Fruit fly (Drosophila melanogaster): ENCODE measurements around the gene spict.

spict gene

dm6 chr2L:12750060-12750459 lies 45.5 kb downstream of the spict start (continued):
- TF ChIP-seq CG30403 (GFP tag; optimal IDR thresholded peaks at IDR 0.05) (no peak), Tbp (GFP tag; optimal IDR thresholded peaks at IDR 0.05) (no peak), gro (GFP tag; optimal IDR thresholded peaks at IDR 0.05) (no peak), CG15479 (GFP tag; optimal IDR thresholded peaks at IDR 0.05) (no peak), CG11247 (GFP tag; IDR thresholded peaks at IDR 0.05) (no peak), Oaz (GFP tag; IDR thresholded peaks at IDR 0.05) (no peak), CG17186 (GFP tag; optimal IDR thresholded peaks at IDR 0.05) (no peak), Jarid2 (GFP tag; optimal IDR thresholded peaks at IDR 0.05) (no peak), CG2199 (GFP tag; IDR thresholded peaks at IDR 0.05) (no peak), Antp (GFP tag; optimal IDR thresholded peaks at IDR 0.05) (no peak), kay (GFP tag; optimal IDR thresholded peaks at IDR 0.05) (no peak), yki (optimal IDR thresholded peaks at IDR 0.05) (no peak), gce (GFP tag; IDR thresholded peaks at IDR 0.05) (no peak), stwl (tag; optimal IDR thresholded peaks at IDR 0.05) (no peak), gsb (GFP tag; IDR thresholded peaks at IDR 0.05) (no peak), CG1602 (GFP tag; optimal IDR thresholded peaks at IDR 0.05) (no peak), CG14965 (GFP tag; optimal IDR thresholded peaks at IDR 0.05; ENCODE audit: borderline replicate concordance) (no peak), CG8944 (GFP tag; optimal IDR thresholded peaks at IDR 0.05) (no peak), wek (GFP tag; optimal IDR thresholded peaks at IDR 0.05) (no peak), Kr (GFP tag; optimal IDR thresholded peaks at IDR 0.05) (no peak), CG8388 (GFP tag; optimal IDR thresholded peaks at IDR 0.05) (no peak), Nf-YA (GFP tag; IDR thresholded peaks at IDR 0.05) (no peak), Asciz (GFP tag; optimal IDR thresholded peaks at IDR 0.05) (no peak), Fer2 (tag; optimal IDR thresholded peaks at IDR 0.05) (no peak), nau (GFP tag; optimal IDR thresholded peaks at IDR 0.05) (no peak), shn (GFP tag; optimal IDR thresholded peaks at IDR 0.05) (no peak), NfI (GFP tag; optimal IDR thresholded peaks at IDR 0.05) (no peak), ATbp (GFP tag; optimal IDR thresholded peaks at IDR 0.05) (no peak), CG12391 (tag; optimal IDR thresholded peaks at IDR 0.05) (peak; percentile 16), unpg (GFP tag; optimal IDR thresholded peaks at IDR 0.05) (peak; percentile 10), CG3281 (GFP tag; optimal IDR thresholded peaks at IDR 0.05) (no peak), CG9932 (GFP tag; IDR thresholded peaks at IDR 0.05) (no peak), lov (optimal IDR thresholded peaks at IDR 0.05) (no peak), lov (GFP tag; IDR thresholded peaks at IDR 0.05) (no peak), chinmo (GFP tag; IDR thresholded peaks at IDR 0.05; ENCODE audit: partially characterized antibody) (no peak), CG14050 (GFP tag; IDR thresholded peaks at IDR 0.05) (no peak), Gsc (GFP tag; IDR thresholded peaks at IDR 0.05) (no peak), Ada2b (GFP tag; IDR thresholded peaks at IDR 0.05) (peak; percentile 21; the same call in 1 of the 2 replicates), caup (GFP tag; optimal IDR thresholded peaks at IDR 0.05; ENCODE audit: severe bottlenecking) (no peak), btn (GFP tag; optimal IDR thresholded peaks at IDR 0.05) (no peak), CG10654 (GFP tag; optimal IDR thresholded peaks at IDR 0.05) (no peak), Drgx (GFP tag; IDR thresholded peaks at IDR 0.05) (no peak), CG7372 (GFP tag; IDR thresholded peaks at IDR 0.05) (no peak), grau (tag; optimal IDR thresholded peaks at IDR 0.05) (peak; percentile 26), CG9797 (GFP tag; optimal IDR thresholded peaks at IDR 0.05) (no peak), Mrtf (GFP tag; IDR thresholded peaks at IDR 0.05) (no peak), sr (GFP tag; IDR thresholded peaks at IDR 0.05) (no peak), CG4854 (GFP tag; optimal IDR thresholded peaks at IDR 0.05) (no peak), MBD-R2 (GFP tag; IDR thresholded peaks at IDR 0.05) (no peak), ken (GFP tag; IDR thresholded peaks at IDR 0.05) (no peak), dpn (GFP tag; optimal IDR thresholded peaks at IDR 0.05) (no peak), CG18262 (tag; optimal IDR thresholded peaks at IDR 0.05) (peak; percentile 30), corto (GFP tag; optimal IDR thresholded peaks at IDR 0.05) (no peak)
